Worm (Caenorhabditis elegans) whole organism, midembryonic: ENCODE data around the gene ceh-36.

Source experiments
- T22C8.4 ChIP-seq: fragments of 200-800 bp; sonication (Bioruptor generic); IDR thresholded peaks from 2 replicates; pipeline ENCODE4 v1.3.6; 2022; ENCODE audit warnings: missing genetic modification characterization, missing compliant biosample characterization
- cog-1 ChIP-seq: sonication (generic microtip); optimal IDR thresholded peaks from 2 replicates; lab custom pipeline; 2016; ENCODE audit warnings: missing genetic modification characterization, missing compliant biosample characterization
- flt-1 ChIP-seq: fragments of 200-800 bp; sonication (Bioruptor generic); IDR thresholded peaks from 2 replicates; pipeline ENCODE4 v1.3.6; 2022; ENCODE audit warnings: missing genetic modification characterization, missing compliant biosample characterization
- klf-2 ChIP-seq: fragments of 200-800 bp; sonication (Bioruptor generic); conservative IDR thresholded peaks from 2 replicates; pipeline ENCODE4 v1.3.6; 2022; ENCODE audit warnings: missing genetic modification reagents, missing genetic modification characterization, missing compliant biosample characterization
- med-1 ChIP-seq: sonication (generic microtip); optimal IDR thresholded peaks from 2 replicates; lab custom pipeline; 2017; ENCODE audit warnings: missing genetic modification characterization, mild to moderate bottlenecking, missing compliant biosample characterization, antibody characterized with exemption, missing genetic modification reagents; ENCODE audit not compliant: insufficient read depth
- ref-1 ChIP-seq: fragments of 200-800 bp; sonication (Bioruptor generic); conservative IDR thresholded peaks from 2 replicates; pipeline ENCODE4 v1.3.6; 2022; ENCODE audit warnings: missing genetic modification reagents, missing genetic modification characterization, missing compliant biosample characterization
- tab-1 ChIP-seq: fragments of 200-800 bp; sonication (Bioruptor generic); IDR thresholded peaks from 2 replicates; pipeline ENCODE4 v1.3.6; 2022; ENCODE audit warnings: missing genetic modification characterization, missing compliant biosample characterization
- ztf-23 ChIP-seq: fragments of 200-800 bp; sonication (Bioruptor generic); IDR thresholded peaks from 2 replicates; pipeline ENCODE4 v1.3.6; 2022; ENCODE audit warnings: missing genetic modification reagents, missing genetic modification characterization, missing compliant biosample characterization
- ztf-29 ChIP-seq: fragments of 200-800 bp; sonication (Bioruptor generic); IDR thresholded peaks from 2 replicates; pipeline ENCODE4 v1.3.6; 2022; ENCODE audit warnings: missing genetic modification reagents, missing genetic modification characterization, missing compliant biosample characterization

The ceh-36 gene

DNA sequence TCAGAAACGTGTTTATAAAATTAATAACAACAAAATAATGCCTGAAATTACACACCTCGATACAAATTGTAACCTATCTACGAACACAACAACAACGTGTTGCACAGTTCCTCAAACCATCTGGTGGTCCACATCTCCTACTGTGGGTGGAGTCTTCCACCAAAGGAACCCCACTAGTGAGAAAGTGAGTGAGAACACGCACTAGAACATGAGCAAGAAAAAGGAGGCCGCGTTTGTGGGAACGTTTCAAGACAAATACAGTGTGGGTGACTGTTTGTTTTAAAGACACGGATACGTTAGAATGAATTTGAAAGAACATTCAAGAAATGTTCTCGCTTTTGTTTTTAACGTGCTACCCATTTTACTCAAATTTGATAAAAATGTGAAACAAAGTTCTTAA is at the start of gene ceh-36:
ceh-36 (minus strand) TSS at position 101 of the 400 bp plus-strand sequence.
- TF ChIP-seq flt-1 (GFP tag; lab: Robert Waterston, UW) (no peak), ztf-23 (GFP tag; lab: Robert Waterston, UW) (no peak), T22C8.4 (GFP tag; lab: Robert Waterston, UW) (no peak), klf-2 (GFP tag; lab: Robert Waterston, UW) (no peak), tab-1 (GFP tag; lab: Robert Waterston, UW) (no peak), ztf-29 (GFP tag; lab: Robert Waterston, UW) (no peak)

DNA sequence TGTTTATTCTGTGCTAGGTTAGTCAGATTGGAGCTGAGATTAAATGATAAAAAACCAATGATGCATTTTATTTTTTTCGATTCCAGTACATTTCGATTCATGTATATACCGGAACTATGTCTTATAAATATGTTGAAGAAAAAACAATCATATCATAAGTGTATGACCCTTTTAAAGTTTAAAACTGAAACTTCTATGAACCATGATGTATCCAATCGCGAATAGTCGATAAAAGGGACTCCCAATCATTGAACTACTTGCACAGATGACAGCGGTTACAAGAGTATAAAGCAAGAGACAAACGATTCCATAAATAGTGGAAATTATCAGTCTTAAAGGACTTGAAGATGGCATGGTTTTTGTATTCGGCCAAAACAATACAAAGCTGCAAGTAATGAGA is 48.6 kb upstream of the ceh-36 start, which contains the start of gene srg-37:
srg-37 (minus strand) TSS at position 101 of the 400 bp plus-strand sequence.
- no peak for TF ChIP-seq T22C8.4 (GFP tag; lab: Robert Waterston, UW)
- no peak for TF ChIP-seq med-1 (GFP tag; lab: Kevin White, UChicago)
- no peak for TF ChIP-seq ztf-29 (GFP tag; lab: Robert Waterston, UW)
- TF ChIP-seq flt-1 (GFP tag; lab: Robert Waterston, UW): no peak
- TF ChIP-seq klf-2 (GFP tag; lab: Robert Waterston, UW): no peak
- no peak for TF ChIP-seq ztf-23 (GFP tag; lab: Robert Waterston, UW)
- TF ChIP-seq cog-1 (tag; lab: Kevin White, UChicago): no peak
- TF ChIP-seq tab-1 (GFP tag; lab: Robert Waterston, UW): no peak
- TF ChIP-seq ref-1 (GFP tag; lab: Robert Waterston, UW): no peak

DNA sequence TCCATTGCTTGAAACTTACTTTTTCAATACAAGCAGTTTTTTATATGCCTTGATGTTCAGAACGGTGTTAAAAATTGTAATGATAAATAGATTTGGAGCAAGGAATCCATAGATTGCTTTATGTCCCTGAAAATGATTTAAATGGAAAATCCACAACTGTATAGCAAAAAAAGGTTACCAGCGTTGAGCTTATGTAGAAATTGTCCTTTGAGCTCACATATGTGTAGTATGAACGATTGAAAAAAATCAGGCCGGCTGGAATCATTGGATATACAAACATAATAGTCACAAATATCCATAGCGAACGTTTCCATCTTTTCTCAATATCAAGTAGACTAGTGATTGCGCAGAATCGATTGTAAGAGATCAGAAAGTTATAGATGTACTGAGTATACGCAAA is 48.0 kb upstream of the ceh-36 start, which contains the start of gene srg-36:
srg-36 (minus strand) TSS at position 101 of the 400 bp plus-strand sequence.
- TF ChIP-seq flt-1 (GFP tag; lab: Robert Waterston, UW) (no peak), tab-1 (GFP tag; lab: Robert Waterston, UW) (no peak), ztf-23 (GFP tag; lab: Robert Waterston, UW) (no peak), T22C8.4 (GFP tag; lab: Robert Waterston, UW) (no peak), ref-1 (GFP tag; lab: Robert Waterston, UW) (no peak), cog-1 (tag; lab: Kevin White, UChicago) (no peak), med-1 (GFP tag; lab: Kevin White, UChicago) (no peak), klf-2 (GFP tag; lab: Robert Waterston, UW) (no peak), ztf-29 (GFP tag; lab: Robert Waterston, UW) (no peak)

DNA sequence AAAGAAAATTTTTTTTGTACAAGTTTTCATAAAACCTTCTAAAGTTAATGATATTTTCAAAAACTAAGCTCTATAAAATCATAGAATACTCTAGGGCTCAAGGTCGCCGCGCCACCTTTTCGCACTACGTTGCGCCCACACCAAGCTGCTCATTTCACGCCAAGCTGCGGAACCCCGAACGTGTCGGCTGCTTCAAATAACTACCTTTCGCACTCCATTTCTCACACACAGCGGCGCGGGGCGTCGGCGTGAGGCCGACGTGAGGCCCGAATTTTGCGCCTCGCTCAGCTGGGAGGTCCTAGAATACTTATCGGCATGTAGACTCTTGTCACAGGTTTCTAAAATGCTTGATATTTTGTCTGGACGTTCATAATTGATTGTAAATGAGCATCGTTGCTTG is 45.6 kb upstream of the ceh-36 start:
- TF ChIP-seq ref-1 (GFP tag; lab: Robert Waterston, UW) (no peak), klf-2 (GFP tag; lab: Robert Waterston, UW) (no peak), ztf-29 (GFP tag; lab: Robert Waterston, UW) (no peak), T22C8.4 (GFP tag; lab: Robert Waterston, UW) (no peak), tab-1 (GFP tag; lab: Robert Waterston, UW) (no peak), ztf-23 (GFP tag; lab: Robert Waterston, UW) (no peak), cog-1 (tag; lab: Kevin White, UChicago) (no peak), flt-1 (GFP tag; lab: Robert Waterston, UW) (no peak), med-1 (GFP tag; lab: Kevin White, UChicago) (no peak)

DNA sequence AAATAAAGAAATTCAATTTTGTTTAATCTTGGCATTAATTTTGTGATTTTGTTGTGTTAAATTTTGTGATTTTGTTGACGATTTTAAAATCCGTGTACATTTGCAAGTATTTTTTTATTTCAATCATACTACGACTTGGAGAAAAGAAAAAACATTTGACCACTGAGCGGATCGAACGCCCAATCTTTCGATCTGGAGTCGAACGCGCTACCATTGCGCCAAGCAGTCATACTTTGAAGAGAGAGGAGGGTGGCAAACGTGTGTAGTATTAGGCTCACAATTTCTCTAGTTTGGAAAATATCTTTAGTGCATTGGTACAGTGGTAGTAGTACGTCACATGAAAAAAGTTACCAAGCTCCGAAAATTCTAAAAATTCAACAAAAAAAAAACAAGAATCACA is 42.4 kb upstream of the ceh-36 start:
- peak; percentile 72; the same call in 1 of the 2 replicates for TF ChIP-seq tab-1 (GFP tag; lab: Robert Waterston, UW)
- TF ChIP-seq T22C8.4 (GFP tag; lab: Robert Waterston, UW): 0 out of 2 replicates have a peak, but pooled peaks have one; percentile 17
- TF ChIP-seq cog-1 (tag; lab: Kevin White, UChicago): no peak
- peak; percentile 13 for TF ChIP-seq med-1 (GFP tag; lab: Kevin White, UChicago)
- peak; percentile 84 for TF ChIP-seq flt-1 (GFP tag; lab: Robert Waterston, UW)

DNA sequence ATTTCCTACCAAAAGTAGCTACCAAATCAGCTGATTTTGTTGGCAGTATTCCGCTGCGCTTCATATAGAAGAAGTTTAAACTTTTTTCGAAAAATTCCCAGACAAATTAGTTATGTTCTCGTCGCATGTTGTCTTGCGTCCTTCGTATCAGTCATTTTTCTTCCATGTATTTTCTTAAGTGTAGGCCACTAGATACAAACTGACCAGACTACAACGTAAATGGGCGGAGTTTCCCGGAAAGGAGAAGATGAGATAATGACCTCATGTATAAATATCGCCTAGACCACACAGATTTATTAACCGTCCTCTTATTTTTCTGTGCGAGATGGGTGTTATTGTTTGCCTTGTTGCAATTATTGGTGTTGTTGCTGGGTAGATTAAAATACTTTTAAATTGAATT is 38.9 kb upstream of the ceh-36 start, which contains the start of gene cyp-13B2:
cyp-13B2 (plus strand) TSS at position 301 of the 400 bp plus-strand sequence.
- TF ChIP-seq klf-2 (GFP tag; lab: Robert Waterston, UW) (no peak), ztf-29 (GFP tag; lab: Robert Waterston, UW) (no peak), flt-1 (GFP tag; lab: Robert Waterston, UW) (no peak), T22C8.4 (GFP tag; lab: Robert Waterston, UW) (no peak), cog-1 (tag; lab: Kevin White, UChicago) (no peak)

DNA sequence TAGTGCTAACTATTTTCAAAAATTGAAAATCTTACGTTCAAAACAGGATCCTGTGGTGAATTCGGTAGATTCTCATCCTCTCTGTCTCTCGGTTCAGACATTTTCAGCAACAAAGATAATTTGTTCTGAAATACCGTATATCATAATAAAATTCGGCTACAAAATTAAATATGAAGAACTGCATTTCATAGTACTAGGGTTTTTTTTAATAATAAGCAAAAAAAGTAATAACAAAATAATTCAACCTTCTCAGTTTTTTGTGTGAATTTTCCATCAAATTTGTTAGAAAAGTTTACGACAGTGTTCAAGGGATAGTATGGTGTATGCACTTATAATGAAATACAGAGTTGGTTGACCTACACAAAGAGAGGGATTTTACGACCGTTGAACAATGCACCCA is 36.8 kb upstream of the ceh-36 start, which contains the start of gene K06G5.3:
K06G5.3 (minus strand) TSS at position 101 of the 400 bp plus-strand sequence.
- no peak for TF ChIP-seq ztf-23 (GFP tag; lab: Robert Waterston, UW)
- no peak for TF ChIP-seq tab-1 (GFP tag; lab: Robert Waterston, UW)
- no peak for TF ChIP-seq ztf-29 (GFP tag; lab: Robert Waterston, UW)
- no peak for TF ChIP-seq klf-2 (GFP tag; lab: Robert Waterston, UW)
- no peak for TF ChIP-seq ref-1 (GFP tag; lab: Robert Waterston, UW)
- TF ChIP-seq T22C8.4 (GFP tag; lab: Robert Waterston, UW): no peak
- TF ChIP-seq cog-1 (tag; lab: Kevin White, UChicago): no peak
- TF ChIP-seq med-1 (GFP tag; lab: Kevin White, UChicago): no peak
- no peak for TF ChIP-seq flt-1 (GFP tag; lab: Robert Waterston, UW)

DNA sequence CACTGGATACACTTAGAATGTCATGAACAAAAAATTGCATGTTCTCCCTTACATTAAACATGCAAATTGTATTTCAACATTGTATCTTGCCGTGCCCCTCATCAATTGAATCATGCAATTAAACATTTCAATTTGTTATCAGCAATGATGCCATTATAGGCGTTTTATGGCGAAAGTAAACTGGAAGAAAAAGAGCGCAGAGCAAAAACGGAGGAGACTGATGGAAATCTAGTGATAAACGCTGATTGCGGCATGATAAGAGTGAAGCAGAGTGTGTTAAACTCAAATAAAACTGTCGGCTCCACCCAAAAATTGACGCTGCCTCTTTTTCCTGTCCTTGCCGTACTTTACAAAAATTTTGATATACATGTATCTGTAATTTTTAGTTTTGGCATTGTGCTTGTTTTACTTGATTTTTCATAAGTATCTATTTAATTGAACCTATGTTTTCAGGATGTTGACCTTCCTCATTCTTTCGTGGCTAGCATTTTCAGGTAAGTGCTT is 28.2 kb upstream of the ceh-36 start, which contains the start of gene K06G5.1:
K06G5.1 (plus strand) TSS at position 454 of the 504 bp plus-strand sequence.
- TF ChIP-seq tab-1 (GFP tag; lab: Robert Waterston, UW): no peak

DNA sequence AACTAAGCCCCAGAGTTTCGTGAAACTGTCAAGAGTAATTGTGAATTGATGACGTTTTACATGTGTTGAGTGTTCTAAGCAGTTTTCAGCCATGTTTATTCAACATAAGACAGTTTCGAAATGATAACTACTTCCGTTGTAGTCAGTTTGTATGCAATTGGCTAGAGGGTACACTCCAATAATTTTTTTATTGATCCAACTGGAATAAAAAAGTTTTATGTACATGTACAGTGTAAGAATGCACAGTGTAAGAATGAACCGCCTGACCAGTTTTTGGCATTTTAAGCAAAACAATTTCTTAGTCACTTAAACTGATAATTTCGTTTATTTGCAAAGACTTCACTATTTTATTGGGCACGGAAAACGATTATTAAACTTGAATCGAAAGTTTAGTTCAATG is 26.9 kb upstream of the ceh-36 start:
- TF ChIP-seq tab-1 (GFP tag; lab: Robert Waterston, UW) (no peak), med-1 (GFP tag; lab: Kevin White, UChicago) (no peak), klf-2 (GFP tag; lab: Robert Waterston, UW) (no peak), flt-1 (GFP tag; lab: Robert Waterston, UW) (no peak), cog-1 (tag; lab: Kevin White, UChicago) (no peak), ztf-23 (GFP tag; lab: Robert Waterston, UW) (no peak), T22C8.4 (GFP tag; lab: Robert Waterston, UW) (no peak), ref-1 (GFP tag; lab: Robert Waterston, UW) (no peak), ztf-29 (GFP tag; lab: Robert Waterston, UW) (no peak)
